Worm (Caenorhabditis elegans): ENCODE measurements around the gene cbn-1.

- no peak for TF ChIP-seq B0261.1 (tag; optimal IDR thresholded peaks at IDR 0.05)
- TF ChIP-seq Y53F4B.3 (GFP tag; IDR thresholded peaks at IDR 0.05): no peak
- TF ChIP-seq ztf-26 (tag; optimal IDR thresholded peaks at IDR 0.05): no peak
- TF ChIP-seq lsl-1 (GFP tag; optimal IDR thresholded peaks at IDR 0.05): no peak
- no peak for TF ChIP-seq K12H6.12 (tag; optimal IDR thresholded peaks at IDR 0.05)
- no peak for TF ChIP-seq dpl-1 (GFP tag; optimal IDR thresholded peaks at IDR 0.05)
- TF ChIP-seq lin-54 (GFP tag; optimal IDR thresholded peaks at IDR 0.05): no peak
- TF ChIP-seq lir-1 (GFP tag; conservative IDR thresholded peaks at IDR 0.05): no peak
- no peak for TF ChIP-seq snpc-1.3 (tag; optimal IDR thresholded peaks at IDR 0.05; ENCODE audit: insufficient read depth)
- TF ChIP-seq ceh-91 (GFP tag; IDR thresholded peaks at IDR 0.05): no peak
Observed at ce11 chrII:286551-286724, 45.9 kb downstream of the cbn-1 start, which contains the start of gene misc-1.
